Worm (Caenorhabditis elegans) whole organism, L3 larva: ENCODE data around the gene txt-9.

Experiments used
- ZK546.5 ChIP-seq: sonication (generic microtip); optimal IDR thresholded peaks from 2 replicates; lab custom pipeline; 2017; ENCODE audit warnings: missing biosample characterization, missing genetic modification characterization
- ama-1 ChIP-seq: fragments of 150-350 bp; optimal IDR thresholded peaks from 2 replicates; lab custom pipeline; 2018
- elt-1 ChIP-seq: fragments of 150-350 bp; optimal IDR thresholded peaks from 2 replicates; lab custom pipeline; 2014; ENCODE audit warnings: missing biosample characterization, missing genetic modification characterization
- fkh-10 ChIP-seq: sonication (generic microtip); optimal IDR thresholded peaks from 2 replicates; lab custom pipeline; 2017; ENCODE audit warnings: missing biosample characterization, missing genetic modification reagents, missing genetic modification characterization
- fos-1 ChIP-seq: fragments of 150-350 bp; optimal IDR thresholded peaks from 2 replicates; lab custom pipeline; 2014; ENCODE audit warnings: missing biosample characterization, missing genetic modification characterization
- nfya-1 ChIP-seq: sonication (generic microtip); optimal IDR thresholded peaks from 2 replicates; lab custom pipeline; 2017; ENCODE audit warnings: missing genetic modification characterization, mild to moderate bottlenecking, missing compliant biosample characterization, antibody characterized with exemption, moderate library complexity; ENCODE audit not compliant: insufficient read depth
- nhr-12 ChIP-seq: fragments of 150-350 bp; optimal IDR thresholded peaks from 2 replicates; lab custom pipeline; 2014; ENCODE audit warnings: missing biosample characterization, missing genetic modification characterization
- nhr-28 ChIP-seq: fragments of 150-350 bp; optimal IDR thresholded peaks from 2 replicates; lab custom pipeline; 2014; ENCODE audit warnings: missing biosample characterization, missing genetic modification characterization
- nhr-77 ChIP-seq: fragments of 150-350 bp; optimal IDR thresholded peaks from 2 replicates; lab custom pipeline; 2014; ENCODE audit warnings: missing biosample characterization, missing genetic modification characterization
- snpc-4 ChIP-seq: fragments of 150-350 bp; optimal IDR thresholded peaks from 2 replicates; lab custom pipeline; 2014; ENCODE audit warnings: missing biosample characterization, missing genetic modification characterization
- tbx-2 ChIP-seq: sonication (generic microtip); optimal IDR thresholded peaks from 2 replicates; lab custom pipeline; 2016; ENCODE audit warnings: mild to moderate bottlenecking, missing genetic modification characterization, missing compliant biosample characterization
- unc-39 ChIP-seq: sonication (generic microtip); optimal IDR thresholded peaks from 4 replicates; lab custom pipeline; 2017; ENCODE audit warnings: missing biosample characterization, missing genetic modification characterization
- ztf-11 ChIP-seq: fragments of 150-350 bp; optimal IDR thresholded peaks from 2 replicates; lab custom pipeline; 2014; ENCODE audit warnings: missing biosample characterization, missing genetic modification characterization

- TF ChIP-seq nfya-1 (tag; lab: Kevin White, UChicago) (no peak), ZK546.5 (tag; lab: Kevin White, UChicago) (no peak), unc-39 (no peak), snpc-4 (tag; lab: Kevin White, UChicago) (no peak), tbx-2 (no peak), ama-1 (lab: Kevin White, UChicago) (no peak), nhr-12 (tag; lab: Kevin White, UChicago) (no peak), elt-1 (tag; lab: Kevin White, UChicago) (no peak), fos-1 (tag; lab: Kevin White, UChicago) (no peak), ztf-11 (tag; lab: Kevin White, UChicago) (no peak), fkh-10 (GFP tag; lab: Kevin White, UChicago) (no peak), nhr-77 (no peak), nhr-28 (tag; lab: Kevin White, UChicago) (no peak)
Measured at ce11 chrII:5093945-5094344, 8.4 kb downstream of the txt-9 start, which contains the start of gene C04G6.13.
